Worm (Caenorhabditis elegans): ENCODE measurements around the gene spot-1.

DNA sequence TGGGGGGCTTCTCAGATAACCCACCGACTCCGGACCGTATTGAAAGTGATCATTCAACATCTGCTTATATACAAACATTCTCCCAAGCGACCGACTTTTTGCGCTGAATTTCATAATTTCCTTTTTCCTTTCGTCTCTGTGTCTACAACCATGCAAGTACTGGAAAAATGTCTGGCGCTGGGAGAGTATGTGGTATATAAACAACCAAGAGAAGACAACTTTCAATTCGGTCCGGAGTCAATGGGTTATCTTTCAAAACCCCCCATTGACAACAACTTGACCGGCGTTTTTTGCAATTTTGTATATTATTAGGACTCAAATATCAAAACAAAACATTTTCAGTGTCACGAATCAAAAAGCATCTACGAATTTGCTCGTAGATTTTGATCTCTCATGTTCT is 1.4 kb upstream of the spot-1 start:
- TF ChIP-seq madf-3 (GFP tag; IDR thresholded peaks at IDR 0.05) (no peak), madf-6 (GFP tag; IDR thresholded peaks at IDR 0.05) (no peak)
